Worm (Caenorhabditis elegans): ENCODE data around the gene rnr-2.

ce11 chrIII:4060019-4060418 is 34.7 kb downstream of the rnr-2 start, which contains the start of gene his-70:
- TF ChIP-seq tbx-2 (tag; optimal IDR thresholded peaks at IDR 0.05) (no peak), fkh-10 (GFP tag; optimal IDR thresholded peaks at IDR 0.05) (no peak), elt-3 (tag; optimal IDR thresholded peaks at IDR 0.05) (no peak), mdl-1 (tag; optimal IDR thresholded peaks at IDR 0.05) (no peak), pqm-1 (tag; optimal IDR thresholded peaks at IDR 0.05) (no peak), lin-39 (tag; optimal IDR thresholded peaks at IDR 0.05) (no peak), nhr-77 (tag; optimal IDR thresholded peaks at IDR 0.05) (no peak), nhr-11 (tag; optimal IDR thresholded peaks at IDR 0.05) (no peak), pag-3 (tag; optimal IDR thresholded peaks at IDR 0.05; ENCODE audit: borderline replicate concordance, insufficient read depth) (no peak), ama-1 (optimal IDR thresholded peaks at IDR 0.05) (no peak), nhr-12 (tag; optimal IDR thresholded peaks at IDR 0.05) (no peak), sup-37 (GFP tag; optimal IDR thresholded peaks at IDR 0.05) (no peak), efl-1 (optimal IDR thresholded peaks at IDR 0.05) (no peak), efl-1 (GFP tag; optimal IDR thresholded peaks at IDR 0.05 in 1 of 2) (no peak), fos-1 (tag; optimal IDR thresholded peaks at IDR 0.05) (no peak)

All from whole organism, L1 larva.